Worm (Caenorhabditis elegans) whole organism, L4 larva: ENCODE results near the gene Y73B6BL.288.

Experiments
- D1046.2 ChIP-seq: fragments of 200-800 bp; sonication (Bioruptor generic); IDR thresholded peaks from 2 replicates; pipeline ENCODE4 v1.3.6; 2022; ENCODE audit warnings: missing genetic modification characterization, missing compliant biosample characterization
- F10B5.3 ChIP-seq: sonication (generic microtip); optimal IDR thresholded peaks from 2 replicates; lab custom pipeline; 2016; ENCODE audit warnings: mild to moderate bottlenecking, missing genetic modification characterization, missing compliant biosample characterization
- F37D6.2 ChIP-seq: sonication (generic microtip); optimal IDR thresholded peaks from 2 replicates; lab custom pipeline; 2016; ENCODE audit warnings: mild to moderate bottlenecking, missing genetic modification characterization, missing compliant biosample characterization
- Y105C5A.15 ChIP-seq: fragments of 200-800 bp; sonication (Bioruptor generic); IDR thresholded peaks from 2 replicates; pipeline ENCODE4 v1.3.6; 2022; ENCODE audit warnings: missing genetic modification characterization, missing compliant biosample characterization
- Y48G9A.11 ChIP-seq: fragments of 200-800 bp; sonication (Bioruptor generic); IDR thresholded peaks from 2 replicates; pipeline ENCODE4 v1.3.6; 2022; ENCODE audit warnings: missing genetic modification reagents, missing genetic modification characterization, missing compliant biosample characterization
- Y75B8A.6 ChIP-seq: fragments of 200-800 bp; sonication (Bioruptor generic); IDR thresholded peaks from 2 replicates; pipeline ENCODE4 v1.3.6; 2022; ENCODE audit warnings: missing genetic modification reagents, missing genetic modification characterization, missing compliant biosample characterization
- ZK337.2 ChIP-seq: fragments of 200-800 bp; sonication (Bioruptor generic); IDR thresholded peaks from 2 replicates; pipeline ENCODE4 v1.3.6; 2022; ENCODE audit warnings: missing genetic modification reagents, missing genetic modification characterization, missing compliant biosample characterization
- aha-1 ChIP-seq: fragments of 150-350 bp; peaks from one replicate; lab custom pipeline; 2014; ENCODE audit warnings: missing biosample characterization, missing genetic modification characterization
- ama-1 ChIP-seq: fragments of 150-350 bp; optimal IDR thresholded peaks from 2 replicates; lab custom pipeline; 2014; ENCODE audit warnings: inconsistent platforms, mixed read lengths
- ceh-62 ChIP-seq: sonication (generic microtip); optimal IDR thresholded peaks from 2 replicates; lab custom pipeline; 2017; ENCODE audit warnings: missing biosample characterization, missing genetic modification characterization
- ctbp-1 ChIP-seq: fragments of 200-800 bp; sonication (Bioruptor generic); IDR thresholded peaks from 2 replicates; pipeline ENCODE4 v1.3.6; 2022; ENCODE audit warnings: missing genetic modification reagents, missing genetic modification characterization, missing compliant biosample characterization
- dmd-6 ChIP-seq: fragments of 200-800 bp; sonication (Bioruptor generic); IDR thresholded peaks from 2 replicates; pipeline ENCODE4 v1.3.6; 2022; ENCODE audit warnings: missing genetic modification reagents, missing genetic modification characterization, missing compliant biosample characterization
- dpl-1 ChIP-seq: fragments of 150-350 bp; optimal IDR thresholded peaks from 2 replicates; lab custom pipeline; 2014; ENCODE audit warnings: missing biosample characterization, missing genetic modification reagents, missing genetic modification characterization
- duxl-1 ChIP-seq: sonication (generic microtip); optimal IDR thresholded peaks from 2 replicates; lab custom pipeline; 2016; ENCODE audit warnings: mild to moderate bottlenecking, missing genetic modification characterization, moderate library complexity, missing compliant biosample characterization; ENCODE audit not compliant: poor library complexity
- dve-1 ChIP-seq: sonication (generic microtip); optimal IDR thresholded peaks from 2 replicates; lab custom pipeline; 2017; ENCODE audit warnings: antibody characterized with exemption, mild to moderate bottlenecking, missing genetic modification characterization, missing compliant biosample characterization; ENCODE audit not compliant: insufficient read depth
- hlh-11 ChIP-seq: fragments of 200-800 bp; sonication (Bioruptor generic); optimal IDR thresholded peaks from 2 replicates; lab custom pipeline; 2018; ENCODE audit warnings: mild to moderate bottlenecking, missing genetic modification characterization, missing compliant biosample characterization
- hlh-30 ChIP-seq: sonication (generic microtip); optimal IDR thresholded peaks from 2 replicates; lab custom pipeline; 2017; ENCODE audit warnings: antibody characterized with exemption, mild to moderate bottlenecking, missing genetic modification characterization, missing compliant biosample characterization; ENCODE audit not compliant: insufficient read depth
- hmg-1.1 ChIP-seq: fragments of 200-800 bp; sonication (Bioruptor generic); IDR thresholded peaks from 2 replicates; pipeline ENCODE4 v1.3.6; 2022; ENCODE audit warnings: missing genetic modification reagents, missing genetic modification characterization, missing compliant biosample characterization
- jun-1 ChIP-seq: fragments of 150-350 bp; optimal IDR thresholded peaks from 2 replicates; lab custom pipeline; 2014; ENCODE audit warnings: missing biosample characterization, missing genetic modification reagents, missing genetic modification characterization
- lin-1 ChIP-seq: fragments of 200-800 bp; sonication (Bioruptor generic); IDR thresholded peaks from 2 replicates; pipeline ENCODE4 v1.3.6; 2022; ENCODE audit warnings: missing genetic modification reagents, missing genetic modification characterization, missing compliant biosample characterization
- lin-15B ChIP-seq: fragments of 150-350 bp; sonication (generic microtip); optimal IDR thresholded peaks from 3 replicates; lab custom pipeline; 2014; ENCODE audit warnings: missing biosample characterization, missing genetic modification characterization
- lin-38 ChIP-seq: fragments of 200-800 bp; sonication (Bioruptor generic); IDR thresholded peaks from 2 replicates; pipeline ENCODE4 v1.3.6; 2022; ENCODE audit warnings: missing genetic modification reagents, missing genetic modification characterization, missing compliant biosample characterization
- lin-39 ChIP-seq: fragments of 150-350 bp; optimal IDR thresholded peaks from 2 replicates; lab custom pipeline; 2014; ENCODE audit warnings: missing biosample characterization, missing genetic modification reagents, missing genetic modification characterization
- lir-3 ChIP-seq: sonication (generic microtip); optimal IDR thresholded peaks from 2 replicates; lab custom pipeline; 2016; ENCODE audit warnings: mild to moderate bottlenecking, missing genetic modification characterization, missing compliant biosample characterization
- lsy-2 ChIP-seq, 2 experiments: fragments of 150-350 bp in 1 of 2; sonication (generic microtip) in 1 of 2; optimal IDR thresholded peaks; 2 replicates each; lab custom pipeline; 2014 to 2017; ENCODE audit warnings: missing biosample characterization in 2 of 2, missing genetic modification characterization in 2 of 2
- mdt-29 ChIP-seq: fragments of 200-800 bp; sonication (Bioruptor generic); IDR thresholded peaks from 2 replicates; pipeline ENCODE4 v1.3.6; 2022; ENCODE audit warnings: missing genetic modification reagents, missing genetic modification characterization, missing compliant biosample characterization
- mes-2 ChIP-seq: sonication (generic microtip); optimal IDR thresholded peaks from 2 replicates; lab custom pipeline; 2016; ENCODE audit warnings: missing genotype, mild to moderate bottlenecking, missing genetic modification characterization, missing compliant biosample characterization; ENCODE audit not compliant: poor library complexity, severe bottlenecking
- mxl-2 ChIP-seq: fragments of 200-800 bp; sonication (Bioruptor generic); conservative IDR thresholded peaks from 2 replicates; pipeline ENCODE4 v1.3.6; 2022; ENCODE audit warnings: missing genetic modification reagents, missing genetic modification characterization, missing compliant biosample characterization
- mxl-3 ChIP-seq: fragments of 200-800 bp; sonication (Bioruptor generic); optimal IDR thresholded peaks from 2 replicates; lab custom pipeline; 2018; ENCODE audit warnings: mild to moderate bottlenecking, missing genetic modification characterization, missing compliant biosample characterization
- nhr-10 ChIP-seq: fragments of 150-350 bp; optimal IDR thresholded peaks from 2 replicates; lab custom pipeline; 2014; ENCODE audit warnings: missing biosample characterization, missing genetic modification characterization
- nhr-102 ChIP-seq: sonication (generic microtip); optimal IDR thresholded peaks from 2 replicates; lab custom pipeline; 2016; ENCODE audit warnings: mild to moderate bottlenecking, missing genetic modification characterization, moderate library complexity, missing compliant biosample characterization
- nhr-111 ChIP-seq: fragments of 200-800 bp; sonication (Bioruptor generic); optimal IDR thresholded peaks from 2 replicates; lab custom pipeline; 2018; ENCODE audit warnings: mild to moderate bottlenecking, missing genetic modification characterization, missing compliant biosample characterization
- nhr-237 ChIP-seq: sonication (generic microtip); optimal IDR thresholded peaks from 2 replicates; lab custom pipeline; 2017; ENCODE audit warnings: missing biosample characterization, missing genetic modification characterization
- nhr-41 ChIP-seq: fragments of 200-800 bp; sonication (Bioruptor generic); IDR thresholded peaks from 2 replicates; pipeline ENCODE4 v1.3.6; 2022; ENCODE audit warnings: missing genetic modification reagents, missing genetic modification characterization, missing compliant biosample characterization
- nhr-42 ChIP-seq: fragments of 200-800 bp; sonication (Bioruptor generic); IDR thresholded peaks from 2 replicates; pipeline ENCODE4 v1.3.6; 2022; ENCODE audit warnings: missing genetic modification characterization, missing compliant biosample characterization
- nhr-48 ChIP-seq: sonication (generic microtip); optimal IDR thresholded peaks from 2 replicates; lab custom pipeline; 2016; ENCODE audit warnings: mild to moderate bottlenecking, missing genetic modification characterization, missing compliant biosample characterization
- nhr-76 ChIP-seq: fragments of 150-350 bp; optimal IDR thresholded peaks from 2 replicates; lab custom pipeline; 2014; ENCODE audit warnings: missing biosample characterization, missing genetic modification characterization
- pha-4 ChIP-seq, 2 experiments: fragments of 150-350 bp in 1 of 2; fragments of 200-800 bp in 1 of 2; sonication (Bioruptor generic) in 1 of 2; IDR thresholded peaks in 1 of 2; optimal IDR thresholded peaks in 1 of 2; 2 replicates each; pipeline versions ENCODE4 v1.3.6 to Lab custom; 2014 to 2022; ENCODE audit warnings: missing genetic modification characterization in 2 of 2, missing genetic modification reagents in 2 of 2, missing biosample characterization in 1 of 2, missing compliant biosample characterization in 1 of 2
- pqm-1 ChIP-seq: sonication (generic microtip); optimal IDR thresholded peaks from 2 replicates; lab custom pipeline; 2017; ENCODE audit warnings: missing biosample characterization, missing genetic modification characterization
- rbr-2 ChIP-seq: sonication (generic microtip); optimal IDR thresholded peaks from 2 replicates; lab custom pipeline; 2016; ENCODE audit warnings: missing genotype, missing genetic modification characterization, missing compliant biosample characterization
- sdz-12 ChIP-seq: fragments of 200-800 bp; sonication (Bioruptor generic); optimal IDR thresholded peaks from 2 replicates; lab custom pipeline; 2018; ENCODE audit warnings: mild to moderate bottlenecking, missing genetic modification characterization, missing compliant biosample characterization
- skn-1 ChIP-seq: fragments of 150-350 bp; optimal IDR thresholded peaks from 2 replicates; lab custom pipeline; 2014; ENCODE audit warnings: missing biosample characterization, missing genetic modification characterization
- spr-1 ChIP-seq: sonication (generic microtip); optimal IDR thresholded peaks from 2 replicates; lab custom pipeline; 2016; ENCODE audit warnings: mild to moderate bottlenecking, missing genetic modification characterization, missing compliant biosample characterization
- zfp-2 ChIP-seq: sonication (generic microtip); optimal IDR thresholded peaks from 2 replicates; lab custom pipeline; 2016; ENCODE audit warnings: mild to moderate bottlenecking, missing genetic modification characterization, missing compliant biosample characterization
- zfp-3 ChIP-seq: fragments of 200-800 bp; sonication (Bioruptor generic); conservative IDR thresholded peaks from 2 replicates; pipeline ENCODE4 v1.3.6; 2022; ENCODE audit warnings: missing genetic modification reagents, missing genetic modification characterization, missing compliant biosample characterization
- zip-11 ChIP-seq: fragments of 200-800 bp; sonication (Bioruptor generic); IDR thresholded peaks from 2 replicates; pipeline ENCODE4 v1.3.6; 2022; ENCODE audit warnings: missing genetic modification characterization, missing compliant biosample characterization
- zip-2 ChIP-seq: fragments of 150-350 bp; optimal IDR thresholded peaks from 2 replicates; lab custom pipeline; 2014; ENCODE audit warnings: missing biosample characterization, missing genetic modification characterization
- ztf-11 ChIP-seq: fragments of 150-350 bp; optimal IDR thresholded peaks from 2 replicates; lab custom pipeline; 2014; ENCODE audit warnings: missing biosample characterization, missing genetic modification characterization

Y73B6BL.288 gene

DNA sequence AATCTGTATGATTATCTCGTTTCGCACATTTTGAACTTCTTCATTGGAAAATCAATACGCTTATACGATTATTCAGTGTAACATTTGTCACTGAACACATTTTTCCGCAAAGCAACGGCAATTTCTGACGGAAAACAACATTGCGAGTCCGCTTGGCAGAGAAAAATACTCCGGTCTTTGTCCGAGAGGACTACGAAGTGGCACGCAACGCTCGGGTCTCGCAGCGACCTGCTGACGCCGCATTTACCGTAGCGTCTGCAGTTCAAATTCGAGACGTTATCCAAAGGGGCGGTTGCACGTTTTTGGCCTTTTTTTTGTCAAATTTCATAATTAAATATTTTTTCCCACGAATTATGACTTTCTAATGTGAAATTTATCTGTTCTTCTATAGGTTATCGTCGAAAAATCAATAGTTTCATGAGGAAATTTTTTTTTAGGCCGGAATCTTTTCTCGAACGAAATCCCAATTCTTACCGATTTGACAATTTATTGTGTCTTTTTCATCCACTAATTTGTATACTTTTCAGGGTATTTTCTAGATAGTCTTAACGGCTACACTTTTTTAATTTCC, 18.6 kb downstream of the Y73B6BL.288 start, which contains the start of gene sqd-1 (continued):
- peak; percentile 7 for TF ChIP-seq ztf-11 (tag; lab: Kevin White, UChicago)
- peak; percentile 53 for TF ChIP-seq zip-2 (tag; lab: Kevin White, UChicago)
- peak; percentile 100 for TF ChIP-seq aha-1 (tag; lab: Kevin White, UChicago)
- TF ChIP-seq F37D6.2 (tag; lab: Kevin White, UChicago), result peak; percentile 89
- TF ChIP-seq ama-1, result peak; percentile 82
- peak; percentile 92 for TF ChIP-seq hlh-30
- peak; percentile 99 for TF ChIP-seq zfp-2 (tag; lab: Kevin White, UChicago)
- TF ChIP-seq Y105C5A.15, result 0 out of 2 replicates have a peak, but pooled peaks have one; percentile 64
- TF ChIP-seq pqm-1 (tag; lab: Kevin White, UChicago), result no peak
- peak; percentile 96 for TF ChIP-seq dmd-6 (GFP tag; lab: Robert Waterston, UW)
- TF ChIP-seq Y75B8A.6 (GFP tag; lab: Robert Waterston, UW), result peak; percentile 88
- TF ChIP-seq mxl-2 (GFP tag; lab: Robert Waterston, UW), result no peak
- TF ChIP-seq hmg-1.1, result peak; percentile 96
- TF ChIP-seq spr-1 (tag; lab: Kevin White, UChicago), result peak; percentile 92
- peak; percentile 90 for TF ChIP-seq zfp-3 (GFP tag; lab: Robert Waterston, UW)
- TF ChIP-seq lir-3 (tag; lab: Kevin White, UChicago), result no peak
- no peak for TF ChIP-seq zip-11 (GFP tag; lab: Robert Waterston, UW)
- peak; percentile 87 for TF ChIP-seq ctbp-1 (GFP tag; lab: Robert Waterston, UW)
- TF ChIP-seq D1046.2 (GFP tag; lab: Robert Waterston, UW), result peak; percentile 68; the same call in 1 of the 2 replicates
- TF ChIP-seq lin-39, result no peak
- peak; percentile 94 for TF ChIP-seq nhr-42 (GFP tag; lab: Robert Waterston, UW)
- peak; percentile 31 for TF ChIP-seq nhr-76 (tag; lab: Kevin White, UChicago)
- TF ChIP-seq hlh-11, result peak; percentile 95
- TF ChIP-seq dpl-1 (GFP tag; lab: Kevin White, UChicago), result peak; percentile 93
- TF ChIP-seq mxl-3 (GFP tag; lab: Kevin White, UChicago), result peak; percentile 86
- TF ChIP-seq lsy-2 (tag; optimal IDR thresholded peaks at IDR 0.05; lab: Kevin White, UChicago), result peak; percentile 95 to 99

DNA sequence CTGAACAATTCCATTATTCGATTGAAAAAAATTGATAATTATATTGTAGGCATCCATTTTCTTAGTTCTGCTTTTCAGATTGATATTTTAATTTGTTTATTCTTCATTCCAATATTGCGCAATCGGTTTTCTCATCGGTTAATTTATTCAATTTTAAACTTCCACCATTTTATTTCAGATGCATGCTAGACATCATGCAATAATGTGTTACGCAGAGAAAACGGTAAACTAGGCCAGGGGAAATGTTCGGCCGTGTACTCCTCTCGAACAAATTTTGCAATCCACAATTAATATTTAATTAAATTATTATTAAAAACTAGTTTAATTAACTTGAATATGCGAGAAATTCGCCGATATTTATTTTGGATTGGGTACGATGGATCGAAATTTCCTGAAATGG, 20.7 kb downstream of the Y73B6BL.288 start, which contains the start of gene Y73B6BL.29:
Gene Y73B6BL.29 (plus strand): TSS at position 263 of the 400 bp plus-strand sequence.
- no peak; the same call in 1 of the 2 replicates for TF ChIP-seq mdt-29
- peak; percentile 35 for TF ChIP-seq lir-3 (tag; lab: Kevin White, UChicago)
- peak; percentile 90 for TF ChIP-seq sdz-12 (GFP tag; lab: Kevin White, UChicago)
- TF ChIP-seq nhr-111 (GFP tag; lab: Kevin White, UChicago), result no peak
- no peak for TF ChIP-seq jun-1 (tag; lab: Kevin White, UChicago)
- TF ChIP-seq skn-1 (tag; lab: Kevin White, UChicago), result no peak
- TF ChIP-seq mes-2 (tag; lab: Kevin White, UChicago), result peak; percentile 100
- TF ChIP-seq rbr-2, result peak; percentile 78
- TF ChIP-seq pha-4 (GFP tag; IDR thresholded peaks at IDR 0.05; lab: Robert Waterston, UW), result peak; percentile 78; the same call in 1 of the 2 replicates
- TF ChIP-seq pha-4 (tag; optimal IDR thresholded peaks at IDR 0.05; lab: Kevin White, UChicago), result peak; percentile 14
- TF ChIP-seq nhr-10, result no peak
- no peak for TF ChIP-seq Y105C5A.15
- peak; percentile 85 for TF ChIP-seq Y48G9A.11 (GFP tag; lab: Robert Waterston, UW)
- no peak for TF ChIP-seq ceh-62 (tag; lab: Kevin White, UChicago)
- TF ChIP-seq nhr-42 (GFP tag; lab: Robert Waterston, UW), result no peak
- TF ChIP-seq ZK337.2, result peak; percentile 91
- peak; percentile 94 for TF ChIP-seq duxl-1 (tag; lab: Kevin White, UChicago)
- TF ChIP-seq nhr-48 (tag; lab: Kevin White, UChicago), result peak; percentile 42
- peak; percentile 90 for TF ChIP-seq dve-1 (tag; lab: Kevin White, UChicago)
- TF ChIP-seq F10B5.3, result peak; percentile 54
- TF ChIP-seq zip-11 (GFP tag; lab: Robert Waterston, UW), result no peak
- TF ChIP-seq nhr-237 (tag; lab: Kevin White, UChicago), result no peak
- no peak for TF ChIP-seq nhr-41 (GFP tag; lab: Robert Waterston, UW)
- TF ChIP-seq lin-38 (GFP tag; lab: Robert Waterston, UW), result peak; percentile 86
- peak; percentile 29; the same call in 1 of the 2 replicates for TF ChIP-seq lin-1 (GFP tag; lab: Robert Waterston, UW)
- TF ChIP-seq lin-15B, result no peak
- peak; percentile 85 for TF ChIP-seq nhr-102 (tag; lab: Kevin White, UChicago)
- no peak; the same call in 1 of the 2 replicates for TF ChIP-seq zfp-3 (GFP tag; lab: Robert Waterston, UW)
- TF ChIP-seq mxl-2 (GFP tag; lab: Robert Waterston, UW), result no peak
